Worm (Caenorhabditis elegans): Measurements from ENCODE around the gene mip-1.

- TF ChIP-seq him-1 (tag; optimal IDR thresholded peaks at IDR 0.05) (no peak), W03F9.2 (tag; optimal IDR thresholded peaks at IDR 0.05) (no peak), dao-5 (tag; optimal IDR thresholded peaks at IDR 0.05) (no peak)
These were observed 13.0 kb upstream of the mip-1 start, which contains the start of gene B0393.9 for ce11 chrIII:4779855-4780254.

Data from whole organism, L4/young adult.